Fruit fly (Drosophila melanogaster): Measurements from ENCODE around the gene Grip.

dm6 chrX:5980883-5981282 lies 14.8 kb downstream of the Grip start:
- TF ChIP-seq CG8478 (optimal IDR thresholded peaks at IDR 0.05) (no peak), CTCF (optimal IDR thresholded peaks at IDR 0.05) (no peak)

Measured in S2 (cell line).